Worm (Caenorhabditis elegans) whole organism, young adult: ENCODE results near the gene oxi-1.

Experiments used
- B0019.2 ChIP-seq: fragments of 200-800 bp; sonication (Bioruptor generic); conservative IDR thresholded peaks from 2 replicates; pipeline ENCODE4 v1.3.6; 2022; ENCODE audit warnings: missing genetic modification reagents, missing genetic modification characterization, missing compliant biosample characterization
- B0261.1 ChIP-seq: sonication (generic microtip); optimal IDR thresholded peaks from 2 replicates; lab custom pipeline; 2016; ENCODE audit warnings: mild to moderate bottlenecking, missing genetic modification characterization, moderate library complexity, missing compliant biosample characterization
- B0336.3 ChIP-seq: fragments of 200-800 bp; sonication (Bioruptor generic); IDR thresholded peaks from 2 replicates; pipeline ENCODE4 v1.3.6; 2022; ENCODE audit warnings: missing genetic modification characterization, missing compliant biosample characterization
- C06A6.2 ChIP-seq: fragments of 200-800 bp; sonication (Bioruptor generic); conservative IDR thresholded peaks from 2 replicates; pipeline ENCODE4 v1.3.6; 2022; ENCODE audit warnings: missing genetic modification characterization, missing compliant biosample characterization
- F23B12.7 ChIP-seq: sonication (generic microtip); optimal IDR thresholded peaks from 2 replicates; lab custom pipeline; 2017; ENCODE audit warnings: missing genetic modification characterization, mild to moderate bottlenecking, missing compliant biosample characterization, antibody characterized with exemption, moderate library complexity; ENCODE audit not compliant: insufficient read depth
- K12H6.12 ChIP-seq: fragments of 200-800 bp; sonication (Bioruptor generic); optimal IDR thresholded peaks from 2 replicates; lab custom pipeline; 2018; ENCODE audit warnings: mild to moderate bottlenecking, missing genetic modification characterization, missing compliant biosample characterization
- T26A5.8 ChIP-seq: sonication (generic microtip); optimal IDR thresholded peaks from 2 replicates; lab custom pipeline; 2016; ENCODE audit warnings: missing genetic modification characterization, missing compliant biosample characterization
- Y56A3A.18 ChIP-seq: fragments of 200-800 bp; sonication (Bioruptor generic); IDR thresholded peaks from 2 replicates; pipeline ENCODE4 v1.3.6; 2022; ENCODE audit warnings: missing genetic modification reagents, missing genetic modification characterization, missing compliant biosample characterization
- ZK185.1 ChIP-seq: sonication (generic microtip); optimal IDR thresholded peaks from 2 replicates; lab custom pipeline; 2016; ENCODE audit warnings: mild to moderate bottlenecking, missing genetic modification characterization, missing compliant biosample characterization; ENCODE audit not compliant: poor library complexity, severe bottlenecking
- akir-1 ChIP-seq: fragments of 200-800 bp; sonication (Bioruptor generic); optimal IDR thresholded peaks from 2 replicates; lab custom pipeline; 2018; ENCODE audit warnings: mild to moderate bottlenecking, missing genetic modification characterization, moderate library complexity, missing compliant biosample characterization
- ama-1 ChIP-seq, 3 experiments: fragments of 150-350 bp in 1 of 3; sonication (generic microtip) in 2 of 3; optimal IDR thresholded peaks; 2 replicates each; lab custom pipeline; 2014 to 2018; ENCODE audit warnings: missing biosample characterization in 2 of 3, missing genetic modification characterization in 2 of 3, missing genetic modification reagents in 2 of 3
- atf-7 ChIP-seq: sonication (generic microtip); optimal IDR thresholded peaks from 2 replicates; lab custom pipeline; 2017; ENCODE audit warnings: mild to moderate bottlenecking, missing genetic modification characterization, missing compliant biosample characterization
- athp-1 ChIP-seq: sonication (generic microtip); optimal IDR thresholded peaks from 2 replicates; lab custom pipeline; 2017; ENCODE audit warnings: mild to moderate bottlenecking, missing genetic modification characterization, missing compliant biosample characterization
- attf-5 ChIP-seq: fragments of 200-800 bp; sonication (Bioruptor generic); optimal IDR thresholded peaks from 2 replicates; lab custom pipeline; 2018; ENCODE audit warnings: mild to moderate bottlenecking, missing genetic modification characterization, missing compliant biosample characterization
- attf-6 ChIP-seq: fragments of 200-800 bp; sonication (Bioruptor generic); IDR thresholded peaks from 2 replicates; pipeline ENCODE4 v1.3.6; 2022; ENCODE audit warnings: missing genetic modification reagents, missing genetic modification characterization, missing compliant biosample characterization
- bed-1 ChIP-seq: fragments of 200-800 bp; sonication (Bioruptor generic); IDR thresholded peaks from 2 replicates; pipeline ENCODE4 v1.3.6; 2022; ENCODE audit warnings: missing genetic modification reagents, missing genetic modification characterization, missing compliant biosample characterization
- bed-2 ChIP-seq: fragments of 200-800 bp; sonication (Bioruptor generic); IDR thresholded peaks from 2 replicates; pipeline ENCODE4 v1.3.6; 2022; ENCODE audit warnings: missing genetic modification reagents, missing genetic modification characterization, missing compliant biosample characterization
- ccch-3 ChIP-seq: fragments of 200-800 bp; sonication (Bioruptor generic); optimal IDR thresholded peaks from 2 replicates; lab custom pipeline; 2018; ENCODE audit warnings: mild to moderate bottlenecking, missing genetic modification characterization, missing compliant biosample characterization
- cebp-1 ChIP-seq, 2 experiments: fragments of 200-800 bp in 1 of 2; sonication (Bioruptor generic) in 1 of 2; sonication (generic microtip) in 1 of 2; IDR thresholded peaks in 1 of 2; optimal IDR thresholded peaks in 1 of 2; 2 replicates each; pipeline versions ENCODE4 v1.3.6 to Lab custom; 2017 to 2022; ENCODE audit warnings: missing compliant biosample characterization in 2 of 2, missing genetic modification characterization in 2 of 2, mild to moderate bottlenecking in 1 of 2, missing genetic modification reagents in 1 of 2, moderate library complexity in 1 of 2
- cebp-2 ChIP-seq: fragments of 200-800 bp; sonication (Bioruptor generic); IDR thresholded peaks from 2 replicates; pipeline ENCODE4 v1.3.6; 2022; ENCODE audit warnings: missing genetic modification characterization, missing compliant biosample characterization
- ceh-40 ChIP-seq: fragments of 200-800 bp; sonication (Bioruptor generic); IDR thresholded peaks from 2 replicates; pipeline ENCODE4 v1.3.6; 2022; ENCODE audit warnings: missing genetic modification characterization, missing compliant biosample characterization
- ceh-79 ChIP-seq: sonication (generic microtip); optimal IDR thresholded peaks from 2 replicates; lab custom pipeline; 2017; ENCODE audit warnings: mild to moderate bottlenecking, missing genetic modification characterization, missing compliant biosample characterization
- dox-1 ChIP-seq: fragments of 200-800 bp; sonication (Bioruptor generic); IDR thresholded peaks from 2 replicates; pipeline ENCODE4 v1.3.6; 2022; ENCODE audit warnings: missing genetic modification reagents, missing genetic modification characterization, missing compliant biosample characterization
- dpl-1 ChIP-seq: fragments of 150-350 bp; optimal IDR thresholded peaks from 2 replicates; lab custom pipeline; 2014; ENCODE audit warnings: missing biosample characterization, missing genetic modification reagents, missing genetic modification characterization
- egl-18 ChIP-seq: fragments of 200-800 bp; sonication (Bioruptor generic); IDR thresholded peaks from 2 replicates; pipeline ENCODE4 v1.3.6; 2022; ENCODE audit warnings: missing genetic modification reagents, missing genetic modification characterization, missing compliant biosample characterization
- ekl-4 ChIP-seq: fragments of 200-800 bp; sonication (Bioruptor generic); IDR thresholded peaks from 2 replicates; pipeline ENCODE4 v1.3.6; 2022; ENCODE audit warnings: missing genetic modification reagents, missing genetic modification characterization, missing compliant biosample characterization
- hlh-12 ChIP-seq: sonication (generic microtip); optimal IDR thresholded peaks from 2 replicates; lab custom pipeline; 2016; ENCODE audit warnings: missing genetic modification characterization, missing compliant biosample characterization
- hlh-26 ChIP-seq: fragments of 200-800 bp; sonication (Bioruptor generic); conservative IDR thresholded peaks from 2 replicates; pipeline ENCODE4 v1.3.6; 2022; ENCODE audit warnings: missing genetic modification reagents, missing genetic modification characterization, missing compliant biosample characterization
- hmg-1.2 ChIP-seq: fragments of 200-800 bp; sonication (Bioruptor generic); IDR thresholded peaks from 2 replicates; pipeline ENCODE4 v1.3.6; 2022; ENCODE audit warnings: missing genetic modification reagents, missing genetic modification characterization, missing compliant biosample characterization
- hmg-20 ChIP-seq: fragments of 200-800 bp; sonication (Bioruptor generic); IDR thresholded peaks from 2 replicates; pipeline ENCODE4 v1.3.6; 2022; ENCODE audit warnings: missing genetic modification reagents, missing genetic modification characterization, missing compliant biosample characterization
- hsf-1 ChIP-seq: fragments of 200-800 bp; sonication (Bioruptor generic); IDR thresholded peaks from 2 replicates; pipeline ENCODE4 v1.3.6; 2022; ENCODE audit warnings: missing genetic modification reagents, missing genetic modification characterization, missing compliant biosample characterization
- madf-10 ChIP-seq: sonication (generic microtip); optimal IDR thresholded peaks from 2 replicates; lab custom pipeline; 2016; ENCODE audit warnings: mild to moderate bottlenecking, missing genetic modification characterization, missing compliant biosample characterization
- madf-8 ChIP-seq: fragments of 200-800 bp; sonication (Bioruptor generic); conservative IDR thresholded peaks from 2 replicates; pipeline ENCODE4 v1.3.6; 2022; ENCODE audit warnings: missing genetic modification reagents, missing genetic modification characterization, missing compliant biosample characterization
- mel-28 ChIP-seq: sonication (generic microtip); optimal IDR thresholded peaks from 2 replicates; lab custom pipeline; 2016; ENCODE audit warnings: borderline replicate concordance, mild to moderate bottlenecking, missing genetic modification characterization, missing compliant biosample characterization
- mxl-1 ChIP-seq: sonication (generic microtip); optimal IDR thresholded peaks from 2 replicates; lab custom pipeline; 2016; ENCODE audit warnings: missing genetic modification characterization, missing compliant biosample characterization
- nfya-2 ChIP-seq: fragments of 200-800 bp; sonication (Bioruptor generic); IDR thresholded peaks from 2 replicates; pipeline ENCODE4 v1.3.6; 2022; ENCODE audit warnings: missing genetic modification reagents, missing genetic modification characterization, missing compliant biosample characterization
- nhr-120 ChIP-seq: fragments of 200-800 bp; sonication (Bioruptor generic); IDR thresholded peaks from 2 replicates; pipeline ENCODE4 v1.3.6; 2022; ENCODE audit warnings: missing genetic modification characterization, missing compliant biosample characterization
- nhr-27 ChIP-seq: fragments of 200-800 bp; sonication (Bioruptor generic); optimal IDR thresholded peaks from 2 replicates; lab custom pipeline; 2018; ENCODE audit warnings: mild to moderate bottlenecking, missing genetic modification characterization, moderate library complexity, missing compliant biosample characterization
- nhr-90 ChIP-seq: sonication (generic microtip); optimal IDR thresholded peaks from 2 replicates; lab custom pipeline; 2016; ENCODE audit warnings: missing genotype, mild to moderate bottlenecking, missing genetic modification characterization, missing compliant biosample characterization
- pbrm-1 ChIP-seq: fragments of 200-800 bp; sonication (Bioruptor generic); IDR thresholded peaks from 2 replicates; pipeline ENCODE4 v1.3.6; 2022; ENCODE audit warnings: missing genetic modification reagents, missing genetic modification characterization, missing compliant biosample characterization
- pha-4 ChIP-seq: fragments of 150-350 bp; sonication (generic microtip); optimal IDR thresholded peaks from 2 replicates; lab custom pipeline; 2014; ENCODE audit warnings: missing biosample characterization, missing genetic modification reagents, missing genetic modification characterization
- repo-1 ChIP-seq: sonication (generic microtip); optimal IDR thresholded peaks from 2 replicates; lab custom pipeline; 2017; ENCODE audit warnings: mild to moderate bottlenecking, missing genetic modification characterization, missing compliant biosample characterization
- sea-2 ChIP-seq: fragments of 200-800 bp; sonication (Bioruptor generic); IDR thresholded peaks from 2 replicates; pipeline ENCODE4 v1.3.6; 2022; ENCODE audit warnings: missing genetic modification characterization, missing compliant biosample characterization
- snpc-1.3 ChIP-seq: sonication (generic microtip); optimal IDR thresholded peaks from 2 replicates; lab custom pipeline; 2017; ENCODE audit warnings: missing genetic modification characterization, mild to moderate bottlenecking, missing compliant biosample characterization, antibody characterized with exemption, moderate library complexity, missing genotype, missing genetic modification reagents; ENCODE audit not compliant: insufficient read depth
- tbp1 ChIP-seq: fragments of 200-800 bp; sonication (Bioruptor generic); optimal IDR thresholded peaks from 2 replicates; lab custom pipeline; 2018; ENCODE audit warnings: mild to moderate bottlenecking, missing genetic modification characterization, missing compliant biosample characterization
- tlf-1 ChIP-seq: fragments of 200-800 bp; sonication (Bioruptor generic); optimal IDR thresholded peaks from 2 replicates; lab custom pipeline; 2018; ENCODE audit warnings: mild to moderate bottlenecking, missing genetic modification characterization, missing compliant biosample characterization
- ztf-18 ChIP-seq: sonication (generic microtip); optimal IDR thresholded peaks from 2 replicates; lab custom pipeline; 2016; ENCODE audit warnings: missing genotype, mild to moderate bottlenecking, missing genetic modification characterization, missing compliant biosample characterization
- ztf-25 ChIP-seq: fragments of 200-800 bp; sonication (Bioruptor generic); IDR thresholded peaks from 2 replicates; pipeline ENCODE4 v1.3.6; 2022; ENCODE audit warnings: missing genetic modification reagents, missing genetic modification characterization, missing compliant biosample characterization

oxi-1 gene

ce11 chrIII:10877542-10877941 is 19.5 kb downstream of the oxi-1 start (continued):
- TF ChIP-seq ztf-18 (tag; lab: Kevin White, UChicago) (peak; percentile 28), egl-18 (GFP tag; lab: Robert Waterston, UW) (no peak), nhr-27 (tag; lab: Kevin White, UChicago) (no peak), tbp1 (GFP tag; lab: Kevin White, UChicago) (peak; percentile 43), mxl-1 (tag; lab: Kevin White, UChicago) (no peak), bed-1 (no peak), K12H6.12 (tag; lab: Kevin White, UChicago) (no peak), madf-10 (tag; lab: Kevin White, UChicago) (no peak), ztf-25 (no peak), pbrm-1 (peak; percentile 54; the same call in 1 of the 2 replicates), attf-6 (GFP tag; lab: Robert Waterston, UW) (no peak), ccch-3 (GFP tag; lab: Kevin White, UChicago) (no peak), ceh-40 (GFP tag; lab: Robert Waterston, UW) (no peak), B0019.2 (GFP tag; lab: Robert Waterston, UW) (peak; percentile 37; the same call in 1 of the 2 replicates), snpc-1.3 (tag; lab: Kevin White, UChicago) (peak; percentile 65), bed-2 (GFP tag; lab: Robert Waterston, UW) (no peak), mel-28 (tag; lab: Kevin White, UChicago) (no peak), madf-8 (GFP tag; lab: Robert Waterston, UW) (peak; percentile 93), hlh-12 (tag; lab: Kevin White, UChicago) (no peak), nhr-120 (GFP tag; lab: Robert Waterston, UW) (no peak), cebp-1 (GFP tag; IDR thresholded peaks at IDR 0.05; lab: Robert Waterston, UW) (no peak), cebp-1 (tag; optimal IDR thresholded peaks at IDR 0.05; lab: Kevin White, UChicago) (no peak), hmg-1.2 (GFP tag; lab: Robert Waterston, UW) (0 out of 2 replicates have a peak, but pooled peaks have one; percentile 31), pha-4 (no peak), attf-5 (GFP tag; lab: Kevin White, UChicago) (no peak), B0336.3 (GFP tag; lab: Robert Waterston, UW) (peak; percentile 70), T26A5.8 (tag; lab: Kevin White, UChicago) (no peak), B0261.1 (tag; lab: Kevin White, UChicago) (no peak), dox-1 (GFP tag; lab: Robert Waterston, UW) (no peak), athp-1 (peak; percentile 99), ekl-4 (GFP tag; lab: Robert Waterston, UW) (no peak), cebp-2 (GFP tag; lab: Robert Waterston, UW) (no peak), tlf-1 (GFP tag; lab: Kevin White, UChicago) (peak; percentile 66), Y56A3A.18 (GFP tag; lab: Robert Waterston, UW) (no peak), ZK185.1 (tag; lab: Kevin White, UChicago) (no peak), atf-7 (no peak), dpl-1 (GFP tag; lab: Kevin White, UChicago) (peak; percentile 48), hsf-1 (peak; percentile 67; the same call in 1 of the 2 replicates), akir-1 (no peak), repo-1 (no peak), hmg-20 (GFP tag; lab: Robert Waterston, UW) (no peak), nfya-2 (GFP tag; lab: Robert Waterston, UW) (no peak), ama-1 (optimal IDR thresholded peaks at IDR 0.05; lab: Kevin White, UChicago) (no peak), ama-1 (GFP tag; optimal IDR thresholded peaks at IDR 0.05; lab: Kevin White, UChicago) (no peak), sea-2 (GFP tag; lab: Robert Waterston, UW) (no peak), C06A6.2 (GFP tag; lab: Robert Waterston, UW) (no peak), nhr-90 (tag; lab: Kevin White, UChicago) (no peak), ceh-79 (no peak), F23B12.7 (tag; lab: Kevin White, UChicago) (no peak), hlh-26 (no peak)
